Worm (Caenorhabditis elegans) whole organism, late embryonic: ENCODE measurements around the gene nsph-1.1.

Source experiments
- C08G9.2 ChIP-seq: sonication (generic microtip); optimal IDR thresholded peaks from 2 replicates; lab custom pipeline; 2016; ENCODE audit warnings: mild to moderate bottlenecking, missing genetic modification characterization, moderate library complexity, missing compliant biosample characterization
- F13H6.1 ChIP-seq: sonication (generic microtip); optimal IDR thresholded peaks from 2 replicates; lab custom pipeline; 2016; ENCODE audit warnings: missing genetic modification characterization, missing compliant biosample characterization
- K09A11.1 ChIP-seq: sonication (generic microtip); optimal IDR thresholded peaks from 2 replicates; lab custom pipeline; 2017; ENCODE audit warnings: antibody characterized with exemption, mild to moderate bottlenecking, missing genetic modification characterization, missing compliant biosample characterization; ENCODE audit not compliant: insufficient read depth
- Y22D7AL.16 ChIP-seq: sonication (generic microtip); optimal IDR thresholded peaks from 2 replicates; lab custom pipeline; 2016; ENCODE audit warnings: missing genetic modification characterization, missing compliant biosample characterization
- ama-1 ChIP-seq: fragments of 150-350 bp; optimal IDR thresholded peaks from 2 replicates; lab custom pipeline; 2014
- ceh-18 ChIP-seq: sonication (generic microtip); optimal IDR thresholded peaks from 2 replicates; lab custom pipeline; 2016; ENCODE audit warnings: missing genetic modification characterization, missing compliant biosample characterization
- ceh-2 ChIP-seq: sonication (generic microtip); optimal IDR thresholded peaks from 2 replicates; lab custom pipeline; 2016; ENCODE audit warnings: missing genotype, missing genetic modification characterization, missing compliant biosample characterization
- ceh-31 ChIP-seq: sonication (generic microtip); optimal IDR thresholded peaks from 2 replicates; lab custom pipeline; 2016; ENCODE audit warnings: missing genetic modification characterization, missing compliant biosample characterization
- ceh-34 ChIP-seq: sonication (generic microtip); optimal IDR thresholded peaks from 2 replicates; lab custom pipeline; 2016; ENCODE audit warnings: mild to moderate bottlenecking, missing genetic modification characterization, missing compliant biosample characterization
- ceh-45 ChIP-seq: fragments of 200-800 bp; sonication (Bioruptor generic); IDR thresholded peaks from 2 replicates; pipeline ENCODE4 v1.3.6; 2022; ENCODE audit warnings: missing genetic modification reagents, missing genetic modification characterization, missing compliant biosample characterization
- ceh-9 ChIP-seq: sonication (generic microtip); optimal IDR thresholded peaks from 2 replicates; lab custom pipeline; 2016; ENCODE audit warnings: mild to moderate bottlenecking, missing genetic modification characterization, inconsistent platforms, missing compliant biosample characterization
- ets-4 ChIP-seq: sonication (generic microtip); optimal IDR thresholded peaks from 2 replicates; lab custom pipeline; 2016; ENCODE audit warnings: missing genetic modification characterization, missing compliant biosample characterization
- eyg-1 ChIP-seq: sonication (generic microtip); optimal IDR thresholded peaks from 2 replicates; lab custom pipeline; 2016; ENCODE audit warnings: missing genotype, missing genetic modification characterization, missing compliant biosample characterization
- fax-1 ChIP-seq: sonication (generic microtip); optimal IDR thresholded peaks from 2 replicates; lab custom pipeline; 2016; ENCODE audit warnings: missing genotype, missing genetic modification characterization, missing compliant biosample characterization
- hlh-15 ChIP-seq: sonication (generic microtip); optimal IDR thresholded peaks from 2 replicates; lab custom pipeline; 2016; ENCODE audit warnings: missing genetic modification characterization, missing compliant biosample characterization
- lim-6 ChIP-seq: sonication (generic microtip); optimal IDR thresholded peaks from 2 replicates; lab custom pipeline; 2016; ENCODE audit warnings: missing genetic modification characterization, missing compliant biosample characterization
- mec-3 ChIP-seq: sonication (generic microtip); optimal IDR thresholded peaks from 2 replicates; lab custom pipeline; 2016; ENCODE audit warnings: borderline replicate concordance, missing genetic modification characterization, missing compliant biosample characterization
- nfya-1 ChIP-seq: sonication (generic microtip); optimal IDR thresholded peaks from 2 replicates; lab custom pipeline; 2017; ENCODE audit warnings: missing genetic modification characterization, mild to moderate bottlenecking, missing compliant biosample characterization, antibody characterized with exemption, moderate library complexity
- pag-3 ChIP-seq: sonication (generic microtip); optimal IDR thresholded peaks from 2 replicates; lab custom pipeline; 2016; ENCODE audit warnings: missing compliant biosample characterization, missing genetic modification characterization, borderline replicate concordance
- pat-9 ChIP-seq: fragments of 200-800 bp; sonication (Bioruptor generic); optimal IDR thresholded peaks from 2 replicates; lab custom pipeline; 2018; ENCODE audit warnings: mild to moderate bottlenecking, missing genetic modification characterization, moderate library complexity, missing compliant biosample characterization
- pax-1 ChIP-seq: fragments of 150-350 bp; optimal IDR thresholded peaks from 2 replicates; lab custom pipeline; 2014; ENCODE audit warnings: missing biosample characterization, missing genetic modification characterization
- pha-2 ChIP-seq: sonication (generic microtip); optimal IDR thresholded peaks from 2 replicates; lab custom pipeline; 2017; ENCODE audit warnings: mild to moderate bottlenecking, missing genetic modification characterization, missing compliant biosample characterization
- pha-4 ChIP-seq: fragments of 150-350 bp; optimal IDR thresholded peaks from 2 replicates; lab custom pipeline; 2018; ENCODE audit warnings: missing biosample characterization, missing genetic modification reagents, missing genetic modification characterization
- pqm-1 ChIP-seq: sonication (generic microtip); optimal IDR thresholded peaks from 2 replicates; lab custom pipeline; 2016; ENCODE audit warnings: missing genetic modification characterization, missing compliant biosample characterization
- ref-2 ChIP-seq: sonication (generic microtip); optimal IDR thresholded peaks from 2 replicates; lab custom pipeline; 2016; ENCODE audit warnings: missing genetic modification characterization, missing compliant biosample characterization
- rnt-1 ChIP-seq: sonication (generic microtip); optimal IDR thresholded peaks from 2 replicates; lab custom pipeline; 2016; ENCODE audit warnings: missing genetic modification characterization, missing compliant biosample characterization
- sdc-2 ChIP-seq: sonication (generic microtip); optimal IDR thresholded peaks from 2 replicates; lab custom pipeline; 2016; ENCODE audit warnings: missing genotype, missing genetic modification characterization, missing compliant biosample characterization
- tbx-7 ChIP-seq: sonication (generic microtip); optimal IDR thresholded peaks from 2 replicates; lab custom pipeline; 2016; ENCODE audit warnings: missing genotype, missing genetic modification characterization, missing compliant biosample characterization
- ttx-3 ChIP-seq: sonication (generic microtip); optimal IDR thresholded peaks from 2 replicates; lab custom pipeline; 2016; ENCODE audit warnings: missing genetic modification reagents, missing genetic modification characterization, missing compliant biosample characterization
- unc-42 ChIP-seq: sonication (generic microtip); optimal IDR thresholded peaks from 2 replicates; lab custom pipeline; 2016; ENCODE audit warnings: missing genotype, missing genetic modification characterization, missing compliant biosample characterization
- unc-55 ChIP-seq: sonication (generic microtip); optimal IDR thresholded peaks from 2 replicates; lab custom pipeline; 2017; ENCODE audit warnings: missing biosample characterization, missing genetic modification reagents, missing genetic modification characterization

nsph-1.1 gene

DNA sequence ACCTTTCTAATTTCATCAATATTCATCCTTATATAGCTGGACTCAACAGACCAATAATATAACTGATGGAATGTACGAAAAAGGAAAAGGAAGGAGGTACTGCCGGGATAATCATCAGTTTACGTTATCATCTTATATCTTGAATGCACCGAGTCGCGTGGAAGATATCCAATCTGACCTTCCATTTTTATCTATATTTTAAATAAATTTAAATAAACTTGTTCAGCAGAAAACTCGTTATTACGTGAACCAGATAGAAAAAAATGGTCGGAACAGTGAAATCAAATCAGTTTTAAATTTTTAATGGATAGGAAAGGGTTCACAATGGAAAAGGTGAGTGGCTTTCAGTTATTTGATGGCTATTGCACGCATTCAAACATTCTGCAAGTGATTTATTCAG lies 322 bp downstream of the nsph-1.1 start, which contains the start of gene pah-1:
pah-1 (minus strand) TSS at position 101 of the 400 bp plus-strand sequence.
- TF ChIP-seq pag-3 (tag; lab: Kevin White, UChicago) (no peak), pat-9 (tag; lab: Kevin White, UChicago) (no peak), fax-1 (tag; lab: Kevin White, UChicago) (no peak), rnt-1 (tag; lab: Kevin White, UChicago) (no peak), pax-1 (tag; lab: Kevin White, UChicago) (no peak), ttx-3 (no peak), ceh-9 (tag; lab: Kevin White, UChicago) (no peak), lim-6 (tag; lab: Kevin White, UChicago) (no peak), F13H6.1 (tag; lab: Kevin White, UChicago) (no peak), ets-4 (tag; lab: Kevin White, UChicago) (no peak), pqm-1 (tag; lab: Kevin White, UChicago) (no peak), pha-4 (no peak), hlh-15 (no peak), Y22D7AL.16 (tag; lab: Kevin White, UChicago) (no peak), ceh-18 (tag; lab: Kevin White, UChicago) (no peak), ceh-45 (GFP tag; lab: Robert Waterston, UW) (no peak), sdc-2 (tag; lab: Kevin White, UChicago) (no peak), C08G9.2 (no peak), ama-1 (no peak), K09A11.1 (tag; lab: Kevin White, UChicago) (no peak)

ce11 chrII:8769375-8769774 lies 2.8 kb downstream of the nsph-1.1 start:
- peak; percentile 18 for TF ChIP-seq ref-2 (tag; lab: Kevin White, UChicago)
- no peak for TF ChIP-seq sdc-2 (tag; lab: Kevin White, UChicago)
- TF ChIP-seq unc-55 (GFP tag; lab: Kevin White, UChicago), result peak; percentile 1
- TF ChIP-seq ceh-31 (tag; lab: Kevin White, UChicago), result peak; percentile 19
- TF ChIP-seq hlh-15, result no peak
- peak; percentile 53 for TF ChIP-seq nfya-1
- TF ChIP-seq unc-42 (tag; lab: Kevin White, UChicago), result peak; percentile 21
- TF ChIP-seq C08G9.2, result no peak

- no peak for TF ChIP-seq ceh-2 (tag; lab: Kevin White, UChicago)
Measured at ce11 chrII:8770675-8771074, 4.1 kb downstream of the nsph-1.1 start, which contains the start of gene let-19. TSS of gene let-19 (plus strand) at chrII:8770975.

- TF ChIP-seq pha-2 (tag; lab: Kevin White, UChicago), result no peak
- no peak for TF ChIP-seq ama-1
Measured at ce11 chrII:8776504-8776903, 9.9 kb downstream of the nsph-1.1 start.

- TF ChIP-seq ceh-18 (tag; lab: Kevin White, UChicago) (peak; percentile 51), mec-3 (tag; lab: Kevin White, UChicago) (no peak), unc-55 (GFP tag; lab: Kevin White, UChicago) (peak; percentile 93), rnt-1 (tag; lab: Kevin White, UChicago) (peak; percentile 37), ceh-34 (tag; lab: Kevin White, UChicago) (no peak)
- TF ChIP-seq, all 69 proteins: peak for 3
Measured at ce11 chrII:8783451-8783967, 16.9 kb downstream of the nsph-1.1 start, which contains the start of gene sgn-1. TSS of gene sgn-1 (minus strand) at chrII:8783670.

ce11 chrII:8784235-8784928 lies 17.8 kb downstream of the nsph-1.1 start:
- TF ChIP-seq ref-2 (tag; lab: Kevin White, UChicago) (peak; percentile 33), ceh-18 (tag; lab: Kevin White, UChicago) (peak; percentile 65), unc-42 (tag; lab: Kevin White, UChicago) (peak; percentile 7), tbx-7 (tag; lab: Kevin White, UChicago) (no peak), eyg-1 (tag; lab: Kevin White, UChicago) (no peak), nfya-1 (peak; percentile 31)
